Worm (Caenorhabditis elegans): ENCODE results near the gene F59B2.9.

Gene F59B2.9

DNA sequence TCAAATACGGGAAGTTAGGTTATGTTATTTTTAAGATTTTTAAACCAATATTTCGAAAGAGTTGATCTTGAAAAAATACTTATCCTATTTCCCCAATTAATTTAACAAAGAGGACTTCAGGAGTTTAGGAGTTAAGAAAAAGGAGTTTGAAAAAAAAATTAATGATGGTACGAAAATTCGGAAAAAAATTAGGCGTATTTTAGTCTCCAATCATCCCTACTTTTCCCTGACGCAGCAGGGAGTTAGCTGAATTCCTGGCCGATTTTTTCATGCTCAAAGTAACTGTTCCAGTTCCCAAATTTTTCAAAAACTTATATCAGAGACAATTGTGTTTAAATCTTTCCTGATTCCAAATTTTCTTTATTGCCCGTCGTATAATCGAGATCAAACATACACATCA lies 11.4 kb upstream of the F59B2.9 start:
- TF ChIP-seq hsf-1 (GFP tag; IDR thresholded peaks at IDR 0.05) (no peak), ccch-3 (GFP tag; optimal IDR thresholded peaks at IDR 0.05) (no peak), lsl-1 (GFP tag; optimal IDR thresholded peaks at IDR 0.05) (no peak), hrde-1 (tag; optimal IDR thresholded peaks at IDR 0.05; ENCODE audit: borderline replicate concordance) (no peak), B0019.2 (GFP tag; conservative IDR thresholded peaks at IDR 0.05) (no peak), bed-1 (GFP tag; IDR thresholded peaks at IDR 0.05) (no peak), F57C9.4 (tag; optimal IDR thresholded peaks at IDR 0.05) (no peak), egl-18 (GFP tag; IDR thresholded peaks at IDR 0.05) (no peak), akir-1 (GFP tag; optimal IDR thresholded peaks at IDR 0.05) (no peak)

DNA sequence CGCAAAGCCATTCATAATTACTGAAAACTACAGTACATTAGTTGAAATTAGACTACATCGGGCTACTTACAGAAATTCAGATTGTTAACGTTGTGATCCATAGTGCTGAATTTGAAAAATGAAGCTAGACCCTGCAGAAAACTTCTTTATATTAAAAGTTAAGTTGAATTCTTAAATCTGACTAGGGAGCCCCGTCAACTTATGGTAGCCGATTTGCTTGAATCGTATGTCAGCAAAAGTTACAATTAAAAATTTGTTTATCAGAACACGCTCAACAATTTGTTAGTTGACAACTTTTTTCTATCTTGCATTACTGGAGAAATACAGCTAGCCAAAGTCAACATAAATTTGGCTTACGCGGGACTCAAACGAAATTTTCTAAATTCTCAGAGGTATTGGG lies 10.3 kb upstream of the F59B2.9 start, which contains the start of gene F59B2.14:
Gene F59B2.14, minus strand, starts transcription at position 101 of the 400 bp plus-strand sequence.
- no peak for TF ChIP-seq let-526 (GFP tag; IDR thresholded peaks at IDR 0.05)
- TF ChIP-seq F23B12.7 (tag; optimal IDR thresholded peaks at IDR 0.05; ENCODE audit: insufficient read depth), result no peak
- no peak for TF ChIP-seq snpc-3.4 (tag; optimal IDR thresholded peaks at IDR 0.05)
- no peak for TF ChIP-seq gei-17 (GFP tag; optimal IDR thresholded peaks at IDR 0.05)
- TF ChIP-seq aptf-2 (GFP tag; conservative IDR thresholded peaks at IDR 0.05), result no peak
- no peak for TF ChIP-seq repo-1 (tag; optimal IDR thresholded peaks at IDR 0.05)
- no peak for TF ChIP-seq tbx-9 (tag; optimal IDR thresholded peaks at IDR 0.05; ENCODE audit: borderline replicate concordance)
- TF ChIP-seq unc-62 (GFP tag; optimal IDR thresholded peaks at IDR 0.05), result no peak
- no peak for TF ChIP-seq F52B5.7 (tag; optimal IDR thresholded peaks at IDR 0.05)
- no peak for TF ChIP-seq B0336.3 (GFP tag; IDR thresholded peaks at IDR 0.05)
- no peak for TF ChIP-seq rcor-1 (GFP tag; IDR thresholded peaks at IDR 0.05)
- TF ChIP-seq lin-40 (tag; optimal IDR thresholded peaks at IDR 0.05), result no peak
- TF ChIP-seq tbp1 (GFP tag; optimal IDR thresholded peaks at IDR 0.05), result no peak
- TF ChIP-seq chd-7 (tag; optimal IDR thresholded peaks at IDR 0.05), result no peak
- TF ChIP-seq nhr-80 (tag; optimal IDR thresholded peaks at IDR 0.05), result no peak
- no peak for TF ChIP-seq F39B2.1 (GFP tag; IDR thresholded peaks at IDR 0.05)

DNA sequence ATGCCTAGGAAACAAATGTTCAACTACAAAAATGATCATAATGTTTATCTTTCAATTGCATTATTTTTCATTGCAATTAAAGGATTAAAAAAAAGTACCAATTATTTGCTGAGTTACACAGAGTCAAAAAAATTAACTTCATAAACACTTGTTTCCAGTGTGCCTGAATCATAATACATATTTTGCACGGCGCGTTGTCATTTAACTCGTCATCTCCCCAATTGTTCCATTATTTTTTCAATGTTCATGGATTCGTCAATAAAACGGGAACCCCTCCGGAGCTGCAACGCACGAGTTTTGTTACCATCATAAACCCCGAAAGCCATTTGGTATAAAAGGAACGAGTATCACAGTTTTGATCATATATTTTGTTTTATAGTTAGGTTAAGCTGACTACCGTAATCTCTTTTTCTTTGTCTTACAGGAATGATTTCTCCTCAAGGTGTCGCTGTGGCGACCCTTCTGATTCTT lies 5.0 kb upstream of the F59B2.9 start, which contains the start of gene F59B2.12:
Gene F59B2.12, plus strand, starts transcription at position 421 of the 471 bp plus-strand sequence.
- no peak for TF ChIP-seq ceh-91 (GFP tag; IDR thresholded peaks at IDR 0.05)
- TF ChIP-seq repo-1 (tag; optimal IDR thresholded peaks at IDR 0.05), result no peak
- no peak for TF ChIP-seq cebp-2 (GFP tag; IDR thresholded peaks at IDR 0.05)

DNA sequence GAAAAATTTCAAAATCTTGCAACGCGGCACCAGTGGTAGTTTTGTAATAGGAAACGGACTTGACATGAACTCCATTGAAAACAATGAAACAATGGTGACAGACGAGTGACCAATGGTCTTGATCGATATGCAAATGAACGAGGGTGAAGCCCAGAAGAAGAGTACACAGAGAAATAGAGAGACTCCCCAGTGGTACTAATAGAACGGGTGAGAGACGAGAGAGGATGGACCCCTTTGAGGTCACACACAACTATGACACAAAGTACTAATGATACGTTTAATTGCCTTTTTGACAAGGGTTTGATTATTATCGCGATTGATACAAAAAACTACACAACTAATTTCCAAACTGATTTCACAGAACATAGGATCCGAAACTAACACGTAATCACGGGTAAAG lies 2.2 kb downstream of the F59B2.9 start, which contains the start of gene F59B2.8:
Gene F59B2.8, minus strand, starts transcription at position 151 of the 400 bp plus-strand sequence.
- TF ChIP-seq nfya-1 (tag; optimal IDR thresholded peaks at IDR 0.05; ENCODE audit: borderline replicate concordance, insufficient read depth) (no peak), F37B4.10 (GFP tag; IDR thresholded peaks at IDR 0.05) (no peak)

DNA sequence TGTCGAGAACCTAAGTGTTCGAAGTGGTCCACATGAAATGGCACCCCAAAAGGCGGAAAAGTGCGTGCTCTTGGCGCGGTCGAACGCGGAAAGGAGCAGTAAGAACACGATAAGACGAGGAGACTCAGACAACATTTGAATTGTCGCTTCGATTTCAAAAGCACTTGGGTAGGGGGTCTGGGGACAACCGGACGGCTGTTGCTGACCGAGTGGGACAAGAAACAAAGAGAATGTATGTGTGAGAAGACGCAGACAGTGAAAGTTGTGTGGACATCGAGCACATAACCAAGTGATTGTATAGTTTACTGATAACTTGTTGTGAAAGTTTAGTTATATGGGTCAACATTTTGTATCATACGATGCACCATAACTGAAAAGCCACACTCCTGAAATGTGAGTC lies 5.0 kb downstream of the F59B2.9 start:
- peak; percentile 46; the same call in 1 of the 2 replicates for TF ChIP-seq cebp-1 (GFP tag; IDR thresholded peaks at IDR 0.05)
- TF ChIP-seq cebp-1 (tag; optimal IDR thresholded peaks at IDR 0.05), result no peak
- no peak for TF ChIP-seq C06A6.2 (GFP tag; conservative IDR thresholded peaks at IDR 0.05)
- TF ChIP-seq F33H1.4 (GFP tag; IDR thresholded peaks at IDR 0.05), result no peak
- TF ChIP-seq nhr-80 (tag; optimal IDR thresholded peaks at IDR 0.05), result peak; percentile 78
- TF ChIP-seq attf-5 (GFP tag; optimal IDR thresholded peaks at IDR 0.05), result peak; percentile 29
- no peak for TF ChIP-seq fkh-3 (tag; optimal IDR thresholded peaks at IDR 0.05)
- TF ChIP-seq lin-35 (GFP tag; optimal IDR thresholded peaks at IDR 0.05), result no peak
- TF ChIP-seq efl-1 (GFP tag; optimal IDR thresholded peaks at IDR 0.05), result no peak

Measured in whole organism, young adult.